Fruit fly (Drosophila melanogaster) Kc167 (cell line): ENCODE data around the gene CG3088.

ENCODE experiments used
- Sin3A ChIP-seq: fragments of >200 bp; optimal IDR thresholded peaks from 2 replicates; lab custom pipeline; 2018; ENCODE audit warnings: missing external identifiers
- insv ChIP-seq: fragments of >200 bp; optimal IDR thresholded peaks from 3 replicates; lab custom pipeline; 2018; ENCODE audit warnings: missing external identifiers
- psq ChIP-seq: fragments of >200 bp; optimal IDR thresholded peaks from 2 replicates; lab custom pipeline; 2017; ENCODE audit warnings: missing external identifiers
- ttk ChIP-seq: sonication (Bioruptor generic); optimal IDR thresholded peaks from 2 replicates; lab custom pipeline; 2017; ENCODE audit warnings: missing external identifiers

DNA sequence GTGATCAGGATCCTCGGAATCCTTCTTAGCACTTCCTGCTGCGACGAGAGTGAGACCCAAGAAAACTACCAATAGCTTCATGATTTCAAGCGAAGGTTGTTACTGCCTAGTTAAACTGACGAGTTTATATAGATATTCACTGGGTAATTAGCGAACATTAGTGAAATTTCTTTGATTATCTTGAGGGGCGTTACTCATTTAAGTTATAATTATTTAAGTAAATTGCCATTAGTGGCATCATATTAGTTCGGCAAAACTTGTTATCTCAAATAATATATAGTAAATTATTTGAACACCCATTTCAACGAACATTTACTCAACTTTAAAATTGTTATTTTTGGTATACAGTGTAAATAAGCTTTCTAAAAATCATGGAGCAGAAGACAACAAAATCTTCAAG is at the start of gene CG3088, which contains the start of gene CG3306:
- TF ChIP-seq psq (lab: Kevin White, UChicago) (no peak), insv (lab: Kevin White, UChicago) (no peak), ttk (lab: Kevin White, UChicago) (no peak), Sin3A (lab: Kevin White, UChicago) (no peak)
